Worm (Caenorhabditis elegans) whole organism, young adult: ENCODE measurements around the gene nhr-145.
"Not testable (repeated sequence)": the region's sequence is repeated elsewhere in the genome, so short reads cannot be mapped to it uniquely, and the experiment has no call there.

Experiments
- B0035.1 ChIP-seq: sonication (generic microtip); optimal IDR thresholded peaks from 2 replicates; lab custom pipeline; 2016; ENCODE audit warnings: missing genetic modification characterization, mild to moderate bottlenecking, missing compliant biosample characterization, missing genotype, missing genetic modification reagents
- F22D6.2 ChIP-seq: sonication (generic microtip); optimal IDR thresholded peaks from 2 replicates; lab custom pipeline; 2016; ENCODE audit warnings: mild to moderate bottlenecking, missing genetic modification characterization, missing compliant biosample characterization
- F49E8.2 ChIP-seq: sonication (generic microtip); optimal IDR thresholded peaks from 3 replicates; lab custom pipeline; 2017; ENCODE audit warnings: missing genetic modification characterization, mild to moderate bottlenecking, missing compliant biosample characterization, antibody characterized with exemption, moderate library complexity; ENCODE audit not compliant: insufficient read depth
- F57A8.1 ChIP-seq: fragments of 200-800 bp; sonication (Bioruptor generic); optimal IDR thresholded peaks from 2 replicates; lab custom pipeline; 2018; ENCODE audit warnings: mild to moderate bottlenecking, missing genetic modification characterization, moderate library complexity, missing compliant biosample characterization
- F57C9.4 ChIP-seq: sonication (generic microtip); optimal IDR thresholded peaks from 2 replicates; lab custom pipeline; 2017; ENCODE audit warnings: mild to moderate bottlenecking, missing genetic modification characterization, missing compliant biosample characterization
- atf-7 ChIP-seq: sonication (generic microtip); optimal IDR thresholded peaks from 2 replicates; lab custom pipeline; 2017; ENCODE audit warnings: mild to moderate bottlenecking, missing genetic modification characterization, missing compliant biosample characterization
- attf-3 ChIP-seq: fragments of 200-800 bp; sonication (Bioruptor generic); conservative IDR thresholded peaks from 2 replicates; pipeline ENCODE4 v1.3.6; 2022; ENCODE audit warnings: missing genetic modification reagents, missing genetic modification characterization, missing compliant biosample characterization
- ccch-3 ChIP-seq: fragments of 200-800 bp; sonication (Bioruptor generic); optimal IDR thresholded peaks from 2 replicates; lab custom pipeline; 2018; ENCODE audit warnings: mild to moderate bottlenecking, missing genetic modification characterization, missing compliant biosample characterization
- ceh-91 ChIP-seq: fragments of 200-800 bp; sonication (Bioruptor generic); IDR thresholded peaks from 2 replicates; pipeline ENCODE4 v1.3.6; 2022; ENCODE audit warnings: missing genetic modification reagents, missing genetic modification characterization, missing compliant biosample characterization
- efl-1 ChIP-seq: fragments of 150-350 bp; optimal IDR thresholded peaks from 2 replicates; lab custom pipeline; 2014; ENCODE audit warnings: missing biosample characterization, missing genetic modification reagents, missing genetic modification characterization
- egrh-3 ChIP-seq: fragments of 200-800 bp; sonication (Bioruptor generic); IDR thresholded peaks from 2 replicates; pipeline ENCODE4 v1.3.6; 2022; ENCODE audit warnings: missing genetic modification reagents, missing genetic modification characterization, missing compliant biosample characterization
- gei-17 ChIP-seq: fragments of 200-800 bp; sonication (Bioruptor generic); optimal IDR thresholded peaks from 2 replicates; lab custom pipeline; 2018; ENCODE audit warnings: mild to moderate bottlenecking, missing genetic modification characterization, missing compliant biosample characterization
- hmg-1.2 ChIP-seq: fragments of 200-800 bp; sonication (Bioruptor generic); IDR thresholded peaks from 2 replicates; pipeline ENCODE4 v1.3.6; 2022; ENCODE audit warnings: missing genetic modification reagents, missing genetic modification characterization, missing compliant biosample characterization
- let-526 ChIP-seq: fragments of 200-800 bp; sonication (Bioruptor generic); IDR thresholded peaks from 2 replicates; pipeline ENCODE4 v1.3.6; 2022; ENCODE audit warnings: missing genetic modification reagents, missing genetic modification characterization, missing compliant biosample characterization
- let-607 ChIP-seq, 2 experiments: fragments of 200-800 bp in 1 of 2; sonication (Bioruptor generic) in 1 of 2; sonication (generic microtip) in 1 of 2; optimal IDR thresholded peaks; 2 replicates each; lab custom pipeline; 2016 to 2018; ENCODE audit warnings: mild to moderate bottlenecking in 2 of 2, missing compliant biosample characterization in 2 of 2, missing genetic modification characterization in 2 of 2, moderate library complexity in 2 of 2, missing genotype in 1 of 2
- lin-26 ChIP-seq: fragments of 200-800 bp; sonication (Bioruptor generic); IDR thresholded peaks from 2 replicates; pipeline ENCODE4 v1.3.6; 2022; ENCODE audit warnings: missing genetic modification reagents, missing genetic modification characterization, missing compliant biosample characterization
- lir-1 ChIP-seq: fragments of 200-800 bp; sonication (Bioruptor generic); conservative IDR thresholded peaks from 2 replicates; pipeline ENCODE4 v1.3.6; 2022; ENCODE audit warnings: missing genetic modification reagents, missing genetic modification characterization, missing compliant biosample characterization
- lsl-1 ChIP-seq: fragments of 200-800 bp; sonication (Bioruptor generic); optimal IDR thresholded peaks from 2 replicates; lab custom pipeline; 2018; ENCODE audit warnings: mild to moderate bottlenecking, missing genetic modification characterization, moderate library complexity, missing compliant biosample characterization
- lsy-27 ChIP-seq: sonication (generic microtip); optimal IDR thresholded peaks from 2 replicates; lab custom pipeline; 2017; ENCODE audit warnings: missing genetic modification characterization, mild to moderate bottlenecking, missing compliant biosample characterization, antibody characterized with exemption, missing genotype, borderline replicate concordance; ENCODE audit not compliant: insufficient read depth
- madf-6 ChIP-seq: fragments of 200-800 bp; sonication (Bioruptor generic); IDR thresholded peaks from 2 replicates; pipeline ENCODE4 v1.3.6; 2022; ENCODE audit warnings: missing genetic modification reagents, missing genetic modification characterization, missing compliant biosample characterization
- nfya-2 ChIP-seq: fragments of 200-800 bp; sonication (Bioruptor generic); IDR thresholded peaks from 2 replicates; pipeline ENCODE4 v1.3.6; 2022; ENCODE audit warnings: missing genetic modification reagents, missing genetic modification characterization, missing compliant biosample characterization
- nhr-120 ChIP-seq: fragments of 200-800 bp; sonication (Bioruptor generic); IDR thresholded peaks from 2 replicates; pipeline ENCODE4 v1.3.6; 2022; ENCODE audit warnings: missing genetic modification characterization, missing compliant biosample characterization
- nhr-80 ChIP-seq: sonication (generic microtip); optimal IDR thresholded peaks from 2 replicates; lab custom pipeline; 2016; ENCODE audit warnings: missing genetic modification characterization, missing compliant biosample characterization
- rpc-1 ChIP-seq, 2 experiments: fragments of 150-350 bp in 1 of 2; sonication (generic microtip) in 1 of 2; optimal IDR thresholded peaks; 2 replicates each; lab custom pipeline; 2014 to 2018; ENCODE audit warnings: missing biosample characterization in 1 of 2, missing genetic modification characterization in 1 of 2, missing genetic modification reagents in 1 of 2, missing genotype in 1 of 2
- sdz-38 ChIP-seq: sonication (generic microtip); optimal IDR thresholded peaks from 2 replicates; lab custom pipeline; 2016; ENCODE audit warnings: missing genotype, missing genetic modification characterization, missing compliant biosample characterization
- snpc-1.1 ChIP-seq: sonication (generic microtip); optimal IDR thresholded peaks from 2 replicates; lab custom pipeline; 2017; ENCODE audit warnings: missing genetic modification characterization, mild to moderate bottlenecking, missing compliant biosample characterization, antibody characterized with exemption, moderate library complexity, missing genotype, missing genetic modification reagents; ENCODE audit not compliant: insufficient read depth
- snpc-4 ChIP-seq, 5 experiments: fragments of 150-350 bp in 1 of 5; sonication (generic microtip) in 4 of 5; optimal IDR thresholded peaks; 2 replicates each; lab custom pipeline; 2014 to 2018; ENCODE audit warnings: missing genetic modification characterization in 5 of 5, missing biosample characterization in 3 of 5, antibody characterized with exemption in 2 of 5, mild to moderate bottlenecking in 2 of 5, missing compliant biosample characterization in 2 of 5, missing genotype in 2 of 5, moderate library complexity in 2 of 5, missing genetic modification reagents in 1 of 5
- sptf-2 ChIP-seq: fragments of 200-800 bp; sonication (Bioruptor generic); optimal IDR thresholded peaks from 2 replicates; lab custom pipeline; 2018; ENCODE audit warnings: mild to moderate bottlenecking, missing genetic modification characterization, missing compliant biosample characterization
- tbp1 ChIP-seq: fragments of 200-800 bp; sonication (Bioruptor generic); optimal IDR thresholded peaks from 2 replicates; lab custom pipeline; 2018; ENCODE audit warnings: mild to moderate bottlenecking, missing genetic modification characterization, missing compliant biosample characterization
- unc-130 ChIP-seq: sonication (generic microtip); optimal IDR thresholded peaks from 2 replicates; lab custom pipeline; 2016; ENCODE audit warnings: missing genetic modification reagents, missing genetic modification characterization, missing compliant biosample characterization
- unc-62 ChIP-seq: fragments of 150-350 bp; optimal IDR thresholded peaks from 2 replicates; lab custom pipeline; 2014; ENCODE audit warnings: missing biosample characterization, missing genetic modification reagents, missing genetic modification characterization
- zfh-2 ChIP-seq: fragments of 200-800 bp; sonication (Bioruptor generic); conservative IDR thresholded peaks from 2 replicates; pipeline ENCODE4 v1.3.6; 2022; ENCODE audit warnings: missing genetic modification reagents, missing genetic modification characterization, missing compliant biosample characterization
- zim-3 ChIP-seq: sonication (generic microtip); optimal IDR thresholded peaks from 2 replicates; lab custom pipeline; 2017; ENCODE audit warnings: mild to moderate bottlenecking, missing genetic modification characterization, moderate library complexity, missing compliant biosample characterization
- ztf-22 ChIP-seq: fragments of 200-800 bp; sonication (Bioruptor generic); optimal IDR thresholded peaks from 2 replicates; lab custom pipeline; 2018; ENCODE audit warnings: mild to moderate bottlenecking, missing genetic modification characterization, moderate library complexity, missing compliant biosample characterization
- ztf-25 ChIP-seq: fragments of 200-800 bp; sonication (Bioruptor generic); IDR thresholded peaks from 2 replicates; pipeline ENCODE4 v1.3.6; 2022; ENCODE audit warnings: missing genetic modification reagents, missing genetic modification characterization, missing compliant biosample characterization

Gene nhr-145

ce11 chrV:19090885-19091284 lies 3.4 kb downstream of the nhr-145 start:
- no peak for TF ChIP-seq rpc-1 (optimal IDR thresholded peaks at IDR 0.05; lab: Kevin White, UChicago)
- peak; percentile 41 for TF ChIP-seq rpc-1 (tag; optimal IDR thresholded peaks at IDR 0.05; lab: Kevin White, UChicago)
- TF ChIP-seq egrh-3 (GFP tag; lab: Robert Waterston, UW): peak; percentile 33; the same call in 1 of the 2 replicates
- peak; percentile 21 for TF ChIP-seq tbp1 (GFP tag; lab: Kevin White, UChicago)
- TF ChIP-seq zfh-2 (GFP tag; lab: Robert Waterston, UW): no peak; the same call in 1 of the 2 replicates

- peak; percentile 69 for TF ChIP-seq attf-3
Measured at ce11 chrV:19094572-19094971, 7.0 kb downstream of the nhr-145 start.

- TF ChIP-seq zim-3 (tag; lab: Kevin White, UChicago) (no peak), efl-1 (GFP tag; lab: Kevin White, UChicago) (no peak), lsy-27 (tag; lab: Kevin White, UChicago) (no peak), nhr-120 (GFP tag; lab: Robert Waterston, UW) (no peak), ztf-25 (GFP tag; lab: Robert Waterston, UW) (no peak), madf-6 (GFP tag; lab: Robert Waterston, UW) (no peak), snpc-4 (GFP tag; optimal IDR thresholded peaks at IDR 0.05; lab: Kevin White, UChicago) (no peak), snpc-4 (tag; optimal IDR thresholded peaks at IDR 0.05; lab: Kevin White, UChicago) (no peak), F22D6.2 (tag; lab: Kevin White, UChicago) (no peak), gei-17 (GFP tag; lab: Kevin White, UChicago) (no peak), atf-7 (tag; lab: Kevin White, UChicago) (no peak), B0035.1 (no peak), unc-130 (GFP tag; lab: Kevin White, UChicago) (no peak), hmg-1.2 (GFP tag; lab: Robert Waterston, UW) (no peak), sptf-2 (GFP tag; lab: Kevin White, UChicago) (no peak), attf-3 (no peak), tbp1 (GFP tag; lab: Kevin White, UChicago) (no peak)
- TF ChIP-seq, all 124 proteins: peak for 0
Measured at ce11 chrV:19099504-19099903, 12.0 kb downstream of the nhr-145 start.

- not testable (repeated sequence) for TF ChIP-seq ccch-3 (GFP tag; lab: Kevin White, UChicago); ceh-91; sdz-38 (tag; lab: Kevin White, UChicago)
Measured at ce11 chrV:19101589-19102201, 14.2 kb downstream of the nhr-145 start, which contains the start of gene zhp-4. Gene zhp-4 (minus strand): TSS chrV:19101786.

- TF ChIP-seq lir-1 (GFP tag; lab: Robert Waterston, UW) (no peak), F49E8.2 (tag; lab: Kevin White, UChicago) (no peak), lin-26 (GFP tag; lab: Robert Waterston, UW) (no peak)
Measured at ce11 chrV:19107065-19107464, 19.5 kb downstream of the nhr-145 start.

- TF ChIP-seq F57C9.4 (tag; lab: Kevin White, UChicago): no peak
- no peak for TF ChIP-seq let-607 (tag; optimal IDR thresholded peaks at IDR 0.05; lab: Kevin White, UChicago)
- no peak for TF ChIP-seq snpc-4 (GFP tag; optimal IDR thresholded peaks at IDR 0.05; lab: Kevin White, UChicago)
- no peak for TF ChIP-seq snpc-4 (tag; optimal IDR thresholded peaks at IDR 0.05; lab: Kevin White, UChicago)
- TF ChIP-seq ztf-22: no peak
- TF ChIP-seq lsl-1 (GFP tag; lab: Kevin White, UChicago): no peak
- TF ChIP-seq snpc-1.1 (tag; lab: Kevin White, UChicago): no peak
- TF ChIP-seq nhr-80 (tag; lab: Kevin White, UChicago): no peak
- TF ChIP-seq nfya-2 (GFP tag; lab: Robert Waterston, UW): no peak
- TF ChIP-seq let-526 (GFP tag; lab: Robert Waterston, UW): no peak
- TF ChIP-seq sptf-2 (GFP tag; lab: Kevin White, UChicago): no peak
- TF ChIP-seq unc-62 (GFP tag; lab: Kevin White, UChicago): no peak
- no peak for TF ChIP-seq F57A8.1 (GFP tag; lab: Kevin White, UChicago)
- no peak for TF ChIP-seq sdz-38 (tag; lab: Kevin White, UChicago)
Measured at ce11 chrV:19116872-19117372, 29.4 kb downstream of the nhr-145 start.
